Fruit fly (Drosophila melanogaster) whole organism, adult: ENCODE results near the gene Crz.

Experiments
- CG14711 ChIP-seq: fragments of 200-800 bp; sonication (Bioruptor generic); optimal IDR thresholded peaks from 2 replicates; lab custom pipeline; 2018; ENCODE audit warnings: missing biosample characterization, mild to moderate bottlenecking, missing genetic modification characterization, moderate library complexity
- ovo ChIP-seq: fragments of 200-800 bp; sonication (Bioruptor generic); optimal IDR thresholded peaks from 2 replicates; lab custom pipeline; 2016; ENCODE audit warnings: missing biosample characterization, missing genetic modification characterization

- TF ChIP-seq ovo (no peak), CG14711 (tag; lab: Kevin White, UChicago) (no peak)
These were observed 3.6 kb upstream of the Crz start for dm6 chr3R:14311027-14311426.
